Worm (Caenorhabditis elegans): ENCODE data around the gene C02B10.4.

Gene C02B10.4

DNA sequence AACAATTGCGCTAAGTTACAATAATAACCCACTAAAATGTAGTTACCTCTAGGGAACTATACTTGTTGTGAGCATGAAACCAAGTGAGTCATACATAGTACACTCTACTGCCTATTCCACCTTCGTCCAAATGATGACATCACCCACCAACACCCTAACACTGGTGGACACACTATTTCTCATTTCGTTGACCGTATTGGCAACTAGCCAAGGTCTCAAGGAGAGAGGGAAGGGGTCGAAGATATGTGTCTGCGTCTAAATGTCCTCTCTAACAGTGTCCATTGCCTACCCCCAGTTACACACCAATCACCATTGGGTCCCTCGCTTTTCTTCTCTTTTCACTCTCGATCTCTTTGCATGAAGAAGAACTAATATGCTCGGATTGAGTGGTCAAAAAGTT, 13.5 kb upstream of the C02B10.4 start:
- TF ChIP-seq blmp-1 (tag; optimal IDR thresholded peaks at IDR 0.05) (no peak), cnd-1 (tag; optimal IDR thresholded peaks at IDR 0.05) (peak; percentile 37), ceh-43 (GFP tag; optimal IDR thresholded peaks at IDR 0.05) (no peak), unc-120 (tag; optimal IDR thresholded peaks at IDR 0.05; ENCODE audit: poor library complexity, severe bottlenecking) (peak; percentile 21), nhr-76 (tag; optimal IDR thresholded peaks at IDR 0.05) (no peak), elt-1 (tag; optimal IDR thresholded peaks at IDR 0.05; ENCODE audit: borderline replicate concordance, insufficient read depth) (no peak), nhr-2 (tag; optimal IDR thresholded peaks at IDR 0.05) (peak; percentile 53), ham-2 (GFP tag; optimal IDR thresholded peaks at IDR 0.05) (peak; percentile 59), lsy-2 (tag; optimal IDR thresholded peaks at IDR 0.05) (no peak), unc-39 (tag; optimal IDR thresholded peaks at IDR 0.05) (no peak), lin-32 (GFP tag; optimal IDR thresholded peaks at IDR 0.05) (no peak), flh-1 (GFP tag; optimal IDR thresholded peaks at IDR 0.05) (no peak), pha-4 (tag; optimal IDR thresholded peaks at IDR 0.05) (no peak), ces-1 (GFP tag; optimal IDR thresholded peaks at IDR 0.05) (no peak), mep-1 (tag; optimal IDR thresholded peaks at IDR 0.05) (peak; percentile 31), mab-5 (tag; optimal IDR thresholded peaks at IDR 0.05) (no peak), tbx-8 (GFP tag; optimal IDR thresholded peaks at IDR 0.05) (no peak), mls-2 (tag; optimal IDR thresholded peaks at IDR 0.05) (peak; percentile 33), zip-8 (tag; optimal IDR thresholded peaks at IDR 0.05) (peak; percentile 28), ztf-11 (tag; optimal IDR thresholded peaks at IDR 0.05) (no peak), bed-3 (GFP tag; optimal IDR thresholded peaks at IDR 0.05) (no peak), drap-1 (GFP tag; optimal IDR thresholded peaks at IDR 0.05) (peak; percentile 9), lin-13 (tag; optimal IDR thresholded peaks at IDR 0.05) (no peak), snpc-4 (tag; optimal IDR thresholded peaks at IDR 0.05) (no peak), elt-3 (tag; optimal IDR thresholded peaks at IDR 0.05) (no peak), sptf-1 (tag; optimal IDR thresholded peaks at IDR 0.05) (no peak), nhr-28 (tag; optimal IDR thresholded peaks at IDR 0.05) (no peak), nhr-12 (tag; optimal IDR thresholded peaks at IDR 0.05) (no peak), ceh-39 (tag; optimal IDR thresholded peaks at IDR 0.05) (no peak), unc-62 (GFP tag; optimal IDR thresholded peaks at IDR 0.05) (peak; percentile 4), ceh-83 (GFP tag; optimal IDR thresholded peaks at IDR 0.05) (no peak), M03D4.4 (tag; optimal IDR thresholded peaks at IDR 0.05) (peak; percentile 43), nhr-237 (tag; optimal IDR thresholded peaks at IDR 0.05) (no peak), hlh-1 (tag; optimal IDR thresholded peaks at IDR 0.05) (peak; percentile 5), sem-2 (GFP tag; optimal IDR thresholded peaks at IDR 0.05) (no peak)

DNA sequence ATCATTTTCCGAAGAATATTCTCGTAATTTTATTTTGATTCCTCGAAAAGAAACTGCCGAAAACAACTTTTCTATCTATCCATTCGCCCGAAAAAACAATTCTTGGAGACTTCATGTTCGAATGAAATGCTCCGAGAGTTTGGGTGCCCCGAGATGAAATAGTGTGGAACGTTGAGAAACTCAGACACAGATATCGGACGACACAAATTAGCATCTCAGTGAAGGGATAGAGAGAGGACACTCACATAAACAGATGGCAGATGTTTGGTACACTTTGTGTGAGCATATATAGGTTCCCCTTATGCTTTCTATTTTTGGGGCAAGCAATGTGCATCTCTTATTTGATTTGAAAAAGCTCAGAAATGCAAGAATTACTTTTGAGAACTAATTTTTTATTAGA, 12.5 kb upstream of the C02B10.4 start:
- TF ChIP-seq ham-2 (GFP tag; optimal IDR thresholded peaks at IDR 0.05) (no peak), nhr-2 (tag; optimal IDR thresholded peaks at IDR 0.05) (peak; percentile 63), ces-1 (GFP tag; optimal IDR thresholded peaks at IDR 0.05) (peak; percentile 75), unc-62 (GFP tag; optimal IDR thresholded peaks at IDR 0.05) (peak; percentile 36), hlh-1 (tag; optimal IDR thresholded peaks at IDR 0.05) (peak; percentile 18), mep-1 (tag; optimal IDR thresholded peaks at IDR 0.05) (peak; percentile 13), cnd-1 (tag; optimal IDR thresholded peaks at IDR 0.05) (peak; percentile 84), ceh-83 (GFP tag; optimal IDR thresholded peaks at IDR 0.05) (no peak), lin-32 (GFP tag; optimal IDR thresholded peaks at IDR 0.05) (peak; percentile 49), snpc-4 (tag; optimal IDR thresholded peaks at IDR 0.05) (no peak), unc-120 (tag; optimal IDR thresholded peaks at IDR 0.05; ENCODE audit: poor library complexity, severe bottlenecking) (peak; percentile 59), tbx-8 (GFP tag; optimal IDR thresholded peaks at IDR 0.05) (no peak), nhr-237 (tag; optimal IDR thresholded peaks at IDR 0.05) (no peak), elt-1 (tag; optimal IDR thresholded peaks at IDR 0.05; ENCODE audit: borderline replicate concordance, insufficient read depth) (no peak)

DNA sequence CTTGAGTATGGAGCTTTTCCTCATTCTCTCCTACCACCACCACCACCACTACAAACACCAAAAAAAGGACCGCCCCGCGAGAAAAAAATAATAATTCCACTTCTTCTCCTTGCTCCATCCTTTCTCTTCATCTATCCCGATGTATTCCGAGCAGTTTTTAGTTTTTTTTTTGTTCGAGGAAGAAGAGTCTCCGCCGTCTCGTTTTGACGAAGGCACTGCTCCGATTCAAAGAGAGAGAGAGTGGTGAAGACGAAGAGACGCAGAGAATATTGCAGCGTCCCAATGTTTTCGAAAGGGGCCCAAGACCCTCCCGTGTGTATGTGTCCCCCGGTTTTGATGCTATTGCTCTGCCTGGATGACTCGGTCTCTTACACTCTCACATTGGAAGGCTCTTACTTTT, 10.3 kb upstream of the C02B10.4 start:
- TF ChIP-seq nhr-2 (tag; optimal IDR thresholded peaks at IDR 0.05), result no peak
- no peak for TF ChIP-seq unc-62 (GFP tag; optimal IDR thresholded peaks at IDR 0.05)
- no peak for TF ChIP-seq zip-8 (tag; optimal IDR thresholded peaks at IDR 0.05)
- no peak for TF ChIP-seq hlh-1 (tag; optimal IDR thresholded peaks at IDR 0.05)
- TF ChIP-seq unc-120 (tag; optimal IDR thresholded peaks at IDR 0.05; ENCODE audit: poor library complexity, severe bottlenecking), result no peak
- TF ChIP-seq pha-4 (tag; optimal IDR thresholded peaks at IDR 0.05), result no peak
- no peak for TF ChIP-seq elt-3 (tag; optimal IDR thresholded peaks at IDR 0.05)

Measured in whole organism, mixed stage, embryonic.